Worm (Caenorhabditis elegans): Measurements from ENCODE around the gene F36G9.15.

- TF ChIP-seq T07F8.4 (tag; optimal IDR thresholded peaks at IDR 0.05): no peak
- no peak for TF ChIP-seq egl-44 (GFP tag; IDR thresholded peaks at IDR 0.05)
- TF ChIP-seq hmg-1.2 (GFP tag; IDR thresholded peaks at IDR 0.05): no peak
- no peak for TF ChIP-seq ceh-91 (GFP tag; IDR thresholded peaks at IDR 0.05)
- no peak for TF ChIP-seq ama-1 (optimal IDR thresholded peaks at IDR 0.05)
- no peak for TF ChIP-seq ama-1 (GFP tag; optimal IDR thresholded peaks at IDR 0.05)
- TF ChIP-seq rpc-1 (optimal IDR thresholded peaks at IDR 0.05): no peak
- no peak for TF ChIP-seq rpc-1 (tag; optimal IDR thresholded peaks at IDR 0.05)
Observed at ce11 chrV:16015652-16016051, 27.7 kb upstream of the F36G9.15 start, which contains the start of gene str-232.
